Fruit fly (Drosophila melanogaster) whole organism, embryonic: ENCODE data around the gene wds.

Experiments
- Aef1 ChIP-seq: fragments of 200-800 bp; sonication (Bioruptor generic); IDR thresholded peaks from 3 replicates; pipeline ENCODE4 v1.3.6; 2022; ENCODE audit warnings: missing biosample characterization, missing genetic modification characterization
- BEAF-32 ChIP-seq: fragments of 200-800 bp; sonication (Bioruptor generic); optimal IDR thresholded peaks from 3 replicates; lab custom pipeline; 2017; ENCODE audit warnings: missing biosample characterization, missing genetic modification characterization, mild to moderate bottlenecking, moderate library complexity, missing genetic modification reagents
- CG10267 ChIP-seq: fragments of 200-800 bp; sonication (Bioruptor generic); optimal IDR thresholded peaks from 2 replicates; lab custom pipeline; 2018; ENCODE audit warnings: missing biosample characterization, mild to moderate bottlenecking, missing genetic modification characterization, moderate library complexity
- CG10274 ChIP-seq: fragments of 200-800 bp; sonication (Bioruptor generic); optimal IDR thresholded peaks from 3 replicates; lab custom pipeline; 2017; ENCODE audit warnings: missing biosample characterization, mild to moderate bottlenecking, missing genetic modification characterization
- CG11247 ChIP-seq: fragments of 200-800 bp; sonication (Bioruptor generic); IDR thresholded peaks from 2 replicates; pipeline ENCODE4 v1.3.6; 2022; ENCODE audit warnings: missing biosample characterization, missing genetic modification characterization
- CG13624 ChIP-seq: fragments of 200-800 bp; sonication (Bioruptor generic); optimal IDR thresholded peaks from 2 replicates; lab custom pipeline; 2016; ENCODE audit warnings: missing biosample characterization, missing genetic modification characterization
- CG1529 ChIP-seq: fragments of 200-800 bp; sonication (Bioruptor generic); optimal IDR thresholded peaks from 3 replicates; lab custom pipeline; 2018; ENCODE audit warnings: missing biosample characterization, missing genetic modification characterization
- CG1603 ChIP-seq: fragments of 200-800 bp; sonication (Bioruptor generic); optimal IDR thresholded peaks from 2 replicates; lab custom pipeline; 2019; ENCODE audit warnings: missing biosample characterization, mild to moderate bottlenecking, missing genetic modification characterization, moderate library complexity
- CG17359 ChIP-seq: fragments of 200-800 bp; sonication (Bioruptor generic); optimal IDR thresholded peaks from 3 replicates; lab custom pipeline; 2018; ENCODE audit warnings: missing biosample characterization, mild to moderate bottlenecking, missing genetic modification characterization, moderate library complexity
- CG17385 ChIP-seq: fragments of 200-800 bp; sonication (Bioruptor generic); optimal IDR thresholded peaks from 3 replicates; lab custom pipeline; 2018; ENCODE audit warnings: missing biosample characterization, mild to moderate bottlenecking, missing genetic modification characterization
- CG17568 ChIP-seq: fragments of 200-800 bp; sonication (Bioruptor generic); optimal IDR thresholded peaks from 2 replicates; lab custom pipeline; 2018; ENCODE audit warnings: missing biosample characterization, mild to moderate bottlenecking, missing genetic modification characterization, moderate library complexity
- CG18619 ChIP-seq: fragments of 200-800 bp; sonication (Bioruptor generic); optimal IDR thresholded peaks from 3 replicates; lab custom pipeline; 2017; ENCODE audit warnings: missing biosample characterization, mild to moderate bottlenecking, missing genetic modification characterization
- CG33213 ChIP-seq: fragments of 200-800 bp; sonication (Bioruptor generic); optimal IDR thresholded peaks from 3 replicates; lab custom pipeline; 2016; ENCODE audit warnings: missing biosample characterization, missing genetic modification characterization
- CG3995 ChIP-seq: fragments of 200-800 bp; sonication (Bioruptor generic); optimal IDR thresholded peaks from 3 replicates; lab custom pipeline; 2016; ENCODE audit warnings: missing biosample characterization, missing genetic modification characterization
- CG6654 ChIP-seq: fragments of 200-800 bp; sonication (Bioruptor generic); optimal IDR thresholded peaks from 2 replicates; lab custom pipeline; 2017; ENCODE audit warnings: missing biosample characterization, mild to moderate bottlenecking, missing genetic modification characterization
- D19A ChIP-seq: fragments of 200-800 bp; optimal IDR thresholded peaks from 3 replicates; lab custom pipeline; 2019; ENCODE audit warnings: missing biosample characterization, mild to moderate bottlenecking, missing genetic modification characterization, moderate library complexity
- ERR ChIP-seq: fragments of 200-800 bp; sonication (Bioruptor generic); optimal IDR thresholded peaks from 2 replicates; lab custom pipeline; 2016; ENCODE audit warnings: missing biosample characterization, missing genetic modification characterization
- H15 ChIP-seq: fragments of 200-800 bp; sonication (Bioruptor generic); IDR thresholded peaks from 3 replicates; pipeline ENCODE4 v1.3.6; 2022; ENCODE audit warnings: missing biosample characterization, missing genetic modification characterization
- HHEX ChIP-seq: fragments of 200-800 bp; sonication (Bioruptor generic); optimal IDR thresholded peaks from 3 replicates; lab custom pipeline; 2017; ENCODE audit warnings: missing biosample characterization, mild to moderate bottlenecking, missing genetic modification characterization, missing genetic modification reagents
- HmgZ ChIP-seq: fragments of 200-800 bp; sonication (Bioruptor generic); optimal IDR thresholded peaks from 2 replicates; lab custom pipeline; 2018; ENCODE audit warnings: missing biosample characterization, mild to moderate bottlenecking, missing genetic modification characterization
- Hmr ChIP-seq: fragments of 200-800 bp; sonication (Bioruptor generic); optimal IDR thresholded peaks from 3 replicates; lab custom pipeline; 2017; ENCODE audit warnings: mild to moderate bottlenecking, missing biosample characterization, missing genetic modification reagents, missing genetic modification characterization
- Myb ChIP-seq: fragments of 200-800 bp; sonication (Bioruptor generic); optimal IDR thresholded peaks from 2 replicates; lab custom pipeline; 2016; ENCODE audit warnings: missing biosample characterization, missing genetic modification characterization
- Poxn ChIP-seq: fragments of 200-800 bp; sonication (Bioruptor generic); IDR thresholded peaks from 2 replicates; pipeline ENCODE4 v1.3.6; 2022; ENCODE audit warnings: missing biosample characterization, missing genetic modification characterization
- Sry-β ChIP-seq: fragments of 200-800 bp; sonication (Bioruptor generic); optimal IDR thresholded peaks from 2 replicates; lab custom pipeline; 2018; ENCODE audit warnings: missing biosample characterization, mild to moderate bottlenecking, missing genetic modification characterization, moderate library complexity
- Usf ChIP-seq: fragments of 200-800 bp; sonication (Bioruptor generic); optimal IDR thresholded peaks from 2 replicates; lab custom pipeline; 2017; ENCODE audit warnings: missing genotype, missing biosample characterization, missing genetic modification characterization
- Xrp1 ChIP-seq: fragments of 200-800 bp; sonication (Bioruptor generic); IDR thresholded peaks from 2 replicates; pipeline ENCODE4 v1.3.6; 2022; ENCODE audit warnings: missing biosample characterization, missing genetic modification characterization
- ara ChIP-seq: fragments of 200-800 bp; sonication (Bioruptor generic); IDR thresholded peaks from 2 replicates; pipeline ENCODE4 v1.3.6; 2022; ENCODE audit warnings: missing biosample characterization, missing genetic modification characterization
- ato ChIP-seq: fragments of 200-800 bp; sonication (Bioruptor generic); IDR thresholded peaks from 2 replicates; pipeline ENCODE4 v1.3.6; 2022; ENCODE audit warnings: missing biosample characterization, missing genetic modification characterization; ENCODE audit not compliant: partially characterized antibody
- bowl ChIP-seq: fragments of 200-800 bp; sonication (Bioruptor generic); IDR thresholded peaks from 2 replicates; pipeline ENCODE4 v1.3.6; 2022; ENCODE audit warnings: missing biosample characterization, missing genetic modification characterization
- cad ChIP-seq: fragments of >200 bp; optimal IDR thresholded peaks from 2 replicates; lab custom pipeline; 2017; ENCODE audit warnings: missing biosample characterization, missing genetic modification characterization
- fd102C ChIP-seq: fragments of 200-800 bp; sonication (Bioruptor generic); optimal IDR thresholded peaks from 2 replicates; lab custom pipeline; 2018; ENCODE audit warnings: missing biosample characterization, mild to moderate bottlenecking, missing genetic modification characterization, moderate library complexity
- fu2 ChIP-seq: fragments of 200-800 bp; sonication (Bioruptor generic); optimal IDR thresholded peaks from 2 replicates; lab custom pipeline; 2016; ENCODE audit warnings: missing biosample characterization, missing genetic modification characterization
- grn ChIP-seq: fragments of 200-800 bp; sonication (Bioruptor generic); optimal IDR thresholded peaks from 3 replicates; lab custom pipeline; 2017; ENCODE audit warnings: missing biosample characterization, missing genetic modification characterization
- hth ChIP-seq: fragments of >200 bp; optimal IDR thresholded peaks from 2 replicates; lab custom pipeline; 2017; ENCODE audit warnings: inconsistent platforms
- jumu ChIP-seq: fragments of 200-800 bp; sonication (Bioruptor generic); optimal IDR thresholded peaks from 3 replicates; lab custom pipeline; 2016; ENCODE audit warnings: missing biosample characterization, missing genetic modification characterization
- knrl ChIP-seq: fragments of 200-800 bp; sonication (Bioruptor generic); IDR thresholded peaks from 3 replicates; pipeline ENCODE4 v1.3.6; 2022; ENCODE audit warnings: missing biosample characterization, missing genetic modification characterization; ENCODE audit not compliant: partially characterized antibody
- maf-S ChIP-seq: fragments of 200-800 bp; sonication (Bioruptor generic); optimal IDR thresholded peaks from 2 replicates; lab custom pipeline; 2016; ENCODE audit warnings: missing biosample characterization, missing genetic modification characterization
- nom ChIP-seq: fragments of 200-800 bp; sonication (Bioruptor generic); optimal IDR thresholded peaks from 2 replicates; lab custom pipeline; 2017; ENCODE audit warnings: missing biosample characterization, missing genetic modification characterization, mild to moderate bottlenecking, moderate library complexity, missing genetic modification reagents
- onecut ChIP-seq: fragments of 200-800 bp; sonication (Bioruptor generic); IDR thresholded peaks from 2 replicates; pipeline ENCODE4 v1.3.6; 2022; ENCODE audit warnings: missing biosample characterization, missing genetic modification characterization
- org-1 ChIP-seq: fragments of 200-800 bp; sonication (Bioruptor generic); optimal IDR thresholded peaks from 2 replicates; lab custom pipeline; 2017; ENCODE audit warnings: missing biosample characterization, missing genetic modification characterization
- p53 ChIP-seq: fragments of 200-800 bp; sonication (Bioruptor generic); optimal IDR thresholded peaks from 2 replicates; lab custom pipeline; 2016; ENCODE audit warnings: missing biosample characterization, missing genetic modification characterization
- row ChIP-seq: fragments of 200-800 bp; sonication (Bioruptor generic); IDR thresholded peaks from 3 replicates; pipeline ENCODE4 v1.3.6; 2022; ENCODE audit warnings: missing biosample characterization, missing genetic modification characterization
- sens ChIP-seq: fragments of 200-800 bp; sonication (Bioruptor generic); peaks from one replicate; lab custom pipeline; 2016; ENCODE audit warnings: missing biosample characterization, missing genetic modification characterization
- sim ChIP-seq: fragments of 200-800 bp; sonication (Bioruptor generic); IDR thresholded peaks from 2 replicates; pipeline ENCODE4 v1.3.6; 2022; ENCODE audit warnings: missing biosample characterization, missing genetic modification characterization
- stc ChIP-seq: fragments of 200-800 bp; sonication (Bioruptor generic); IDR thresholded peaks from 2 replicates; pipeline ENCODE4 v1.3.6; 2022; ENCODE audit warnings: missing biosample characterization, missing genetic modification characterization
- tin ChIP-seq: fragments of 200-800 bp; sonication (Bioruptor generic); optimal IDR thresholded peaks from 3 replicates; lab custom pipeline; 2016; ENCODE audit warnings: missing biosample characterization, missing genetic modification characterization
- tio ChIP-seq: fragments of 200-800 bp; sonication (Bioruptor generic); optimal IDR thresholded peaks from 2 replicates; lab custom pipeline; 2017; ENCODE audit warnings: missing biosample characterization, missing genetic modification characterization, inconsistent platforms
- trem ChIP-seq: fragments of 200-800 bp; optimal IDR thresholded peaks from 3 replicates; lab custom pipeline; 2019; ENCODE audit warnings: missing biosample characterization, mild to moderate bottlenecking, missing genetic modification characterization, moderate library complexity
- unpg ChIP-seq: fragments of 200-800 bp; sonication (Bioruptor generic); optimal IDR thresholded peaks from 3 replicates; lab custom pipeline; 2018; ENCODE audit warnings: missing biosample characterization, mild to moderate bottlenecking, missing genetic modification characterization, moderate library complexity
- zfh1 ChIP-seq: fragments of 200-800 bp; sonication (Bioruptor generic); IDR thresholded peaks from 3 replicates; pipeline ENCODE4 v1.3.6; 2022; ENCODE audit warnings: missing biosample characterization, missing genetic modification characterization
- zfh2 ChIP-seq: fragments of 200-800 bp; sonication (Bioruptor generic); optimal IDR thresholded peaks from 2 replicates; lab custom pipeline; 2016; ENCODE audit warnings: missing biosample characterization, missing genetic modification characterization

Gene wds

DNA sequence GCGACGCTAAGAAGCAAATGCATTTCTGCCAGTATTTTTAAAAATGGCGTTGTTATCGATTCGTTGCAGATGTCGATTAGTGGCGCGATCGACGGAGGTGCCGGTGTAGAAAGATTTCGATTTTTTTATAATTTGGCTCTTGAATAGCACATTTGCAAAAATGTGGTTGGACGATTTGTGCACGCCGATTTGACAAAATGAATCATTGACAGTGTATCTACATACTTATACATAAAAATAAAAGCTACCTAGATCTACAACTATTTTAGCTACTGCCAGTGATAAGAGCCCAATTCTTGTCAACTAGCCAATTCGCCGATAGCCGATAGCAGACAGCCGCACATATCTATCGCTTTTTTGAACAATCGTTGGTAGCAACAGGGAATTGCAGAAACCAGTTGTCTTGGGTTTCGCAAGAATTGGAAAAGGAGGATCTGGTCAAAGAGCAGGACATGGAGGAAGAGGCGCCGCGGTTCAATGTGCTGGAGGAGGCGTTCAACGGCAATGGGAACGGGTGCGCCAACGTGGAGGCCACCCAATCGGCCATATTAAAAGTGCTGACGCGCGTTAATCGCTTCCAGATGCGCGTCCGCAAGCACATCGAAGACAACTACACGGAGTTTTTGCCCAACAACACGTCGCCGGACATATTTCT lies 18.2 kb downstream of the wds start, which contains the start of the genes Klp3A and Zw10 (continued):
- TF ChIP-seq unpg (GFP tag; lab: Kevin White, UChicago) (no peak), HmgZ (peak; percentile 25), CG1603 (tag; lab: Kevin White, UChicago) (no peak), nom (peak; percentile 6), zfh2 (GFP tag; lab: Kevin White, UChicago) (peak; percentile 30), Myb (peak; percentile 78), knrl (GFP tag; lab: Robert Waterston, UW) (peak; percentile 61; the same call in 2 of the 3 replicates), maf-S (no peak), sim (GFP tag; lab: Robert Waterston, UW) (no peak), trem (tag; lab: Kevin White, UChicago) (peak; percentile 33), Xrp1 (GFP tag; lab: Robert Waterston, UW) (no peak), fd102C (GFP tag; lab: Kevin White, UChicago) (no peak), CG33213 (GFP tag; lab: Kevin White, UChicago) (no peak), H15 (no peak), zfh1 (GFP tag; lab: Robert Waterston, UW) (no peak), stc (GFP tag; lab: Robert Waterston, UW) (no peak), CG18619 (GFP tag; lab: Kevin White, UChicago) (no peak), CG10267 (peak; percentile 33), Hmr (GFP tag; lab: Kevin White, UChicago) (no peak), fu2 (no peak), ara (no peak), CG17359 (tag; lab: Kevin White, UChicago) (no peak), CG6654 (GFP tag; lab: Kevin White, UChicago) (no peak), CG10274 (GFP tag; lab: Kevin White, UChicago) (no peak), ERR (GFP tag; lab: Kevin White, UChicago) (no peak), Sry-β (GFP tag; lab: Kevin White, UChicago) (peak; percentile 86), CG17568 (GFP tag; lab: Kevin White, UChicago) (no peak), tio (GFP tag; lab: Kevin White, UChicago) (no peak), D19A (no peak), sens (peak; percentile 86), Usf (GFP tag; lab: Kevin White, UChicago) (no peak), BEAF-32 (GFP tag; lab: Kevin White, UChicago) (peak; percentile 69), CG1529 (GFP tag; lab: Kevin White, UChicago) (no peak), onecut (GFP tag; lab: Robert Waterston, UW) (no peak), CG17385 (GFP tag; lab: Kevin White, UChicago) (no peak), tin (GFP tag; lab: Kevin White, UChicago) (no peak), row (GFP tag; lab: Robert Waterston, UW) (peak; percentile 79), CG11247 (GFP tag; lab: Robert Waterston, UW) (no peak), CG13624 (GFP tag; lab: Kevin White, UChicago) (no peak), ato (0 out of 2 replicates have a peak, but pooled peaks have one; percentile 21), Poxn (GFP tag; lab: Robert Waterston, UW) (no peak), bowl (GFP tag; lab: Robert Waterston, UW) (no peak), grn (GFP tag; lab: Kevin White, UChicago) (no peak), CG3995 (GFP tag; lab: Kevin White, UChicago) (no peak), cad (no peak), jumu (peak; percentile 11), org-1 (GFP tag; lab: Kevin White, UChicago) (no peak), hth (lab: Kevin White, UChicago) (no peak), p53 (GFP tag; lab: Kevin White, UChicago) (no peak), Aef1 (GFP tag; lab: Robert Waterston, UW) (no peak), HHEX (GFP tag; lab: Kevin White, UChicago) (no peak)
